Worm (Caenorhabditis elegans) whole organism, late embryonic: ENCODE measurements around the gene ptrg-1.

Experiments used
- C08G9.2 ChIP-seq: sonication (generic microtip); optimal IDR thresholded peaks from 2 replicates; lab custom pipeline; 2016; ENCODE audit warnings: mild to moderate bottlenecking, missing genetic modification characterization, moderate library complexity, missing compliant biosample characterization
- C38D4.7 ChIP-seq: fragments of 200-800 bp; sonication (Bioruptor generic); optimal IDR thresholded peaks from 2 replicates; lab custom pipeline; 2018; ENCODE audit warnings: mild to moderate bottlenecking, missing genetic modification characterization, moderate library complexity, missing compliant biosample characterization
- Y22D7AL.16 ChIP-seq: sonication (generic microtip); optimal IDR thresholded peaks from 2 replicates; lab custom pipeline; 2016; ENCODE audit warnings: missing genetic modification characterization, missing compliant biosample characterization
- ahr-1 ChIP-seq: sonication (generic microtip); optimal IDR thresholded peaks from 2 replicates; lab custom pipeline; 2016; ENCODE audit warnings: missing genetic modification characterization, missing compliant biosample characterization
- ceh-19 ChIP-seq: fragments of 200-800 bp; sonication (Bioruptor generic); optimal IDR thresholded peaks from 2 replicates; lab custom pipeline; 2018; ENCODE audit warnings: mild to moderate bottlenecking, missing genetic modification characterization, missing compliant biosample characterization
- ceh-2 ChIP-seq: sonication (generic microtip); optimal IDR thresholded peaks from 2 replicates; lab custom pipeline; 2016; ENCODE audit warnings: missing genotype, missing genetic modification characterization, missing compliant biosample characterization
- ceh-22 ChIP-seq: sonication (generic microtip); optimal IDR thresholded peaks from 2 replicates; lab custom pipeline; 2017; ENCODE audit warnings: missing biosample characterization, missing genetic modification characterization
- ceh-30 ChIP-seq: fragments of 150-350 bp; optimal IDR thresholded peaks from 2 replicates; lab custom pipeline; 2014; ENCODE audit warnings: missing biosample characterization, missing genetic modification characterization
- ceh-31 ChIP-seq: sonication (generic microtip); optimal IDR thresholded peaks from 2 replicates; lab custom pipeline; 2016; ENCODE audit warnings: missing genetic modification characterization, missing compliant biosample characterization
- ceh-34 ChIP-seq: sonication (generic microtip); optimal IDR thresholded peaks from 2 replicates; lab custom pipeline; 2016; ENCODE audit warnings: mild to moderate bottlenecking, missing genetic modification characterization, missing compliant biosample characterization
- ceh-45 ChIP-seq: fragments of 200-800 bp; sonication (Bioruptor generic); IDR thresholded peaks from 2 replicates; pipeline ENCODE4 v1.3.6; 2022; ENCODE audit warnings: missing genetic modification reagents, missing genetic modification characterization, missing compliant biosample characterization
- ceh-48 ChIP-seq: sonication (generic microtip); optimal IDR thresholded peaks from 2 replicates; lab custom pipeline; 2016; ENCODE audit warnings: missing genetic modification characterization, inconsistent platforms, missing compliant biosample characterization
- ceh-6 ChIP-seq: fragments of 200-800 bp; sonication (Bioruptor generic); optimal IDR thresholded peaks from 2 replicates; lab custom pipeline; 2018; ENCODE audit warnings: mild to moderate bottlenecking, missing genetic modification characterization, missing compliant biosample characterization
- che-1 ChIP-seq: sonication (generic microtip); optimal IDR thresholded peaks from 2 replicates; lab custom pipeline; 2016; ENCODE audit warnings: mild to moderate bottlenecking, missing genetic modification characterization, missing compliant biosample characterization
- dmd-4 ChIP-seq: sonication (generic microtip); optimal IDR thresholded peaks from 2 replicates; lab custom pipeline; 2016; ENCODE audit warnings: borderline replicate concordance, missing genetic modification characterization, missing compliant biosample characterization
- dve-1 ChIP-seq: sonication (generic microtip); optimal IDR thresholded peaks from 2 replicates; lab custom pipeline; 2017; ENCODE audit warnings: antibody characterized with exemption, mild to moderate bottlenecking, missing genetic modification characterization, missing compliant biosample characterization
- elt-2 ChIP-seq: sonication (generic microtip); optimal IDR thresholded peaks from 2 replicates; lab custom pipeline; 2016; ENCODE audit warnings: missing genetic modification reagents, missing genetic modification characterization, missing compliant biosample characterization
- elt-4 ChIP-seq: sonication (generic microtip); optimal IDR thresholded peaks from 2 replicates; lab custom pipeline; 2016; ENCODE audit warnings: missing genetic modification characterization, missing compliant biosample characterization
- eyg-1 ChIP-seq: sonication (generic microtip); optimal IDR thresholded peaks from 2 replicates; lab custom pipeline; 2016; ENCODE audit warnings: missing genotype, missing genetic modification characterization, missing compliant biosample characterization
- fkh-10 ChIP-seq: fragments of 150-350 bp; optimal IDR thresholded peaks from 2 replicates; lab custom pipeline; 2014; ENCODE audit warnings: missing biosample characterization, missing genetic modification reagents, missing genetic modification characterization
- fkh-6 ChIP-seq: sonication (generic microtip); optimal IDR thresholded peaks from 2 replicates; lab custom pipeline; 2016; ENCODE audit warnings: missing genetic modification characterization, missing compliant biosample characterization
- hlh-13 ChIP-seq: fragments of 200-800 bp; sonication (Bioruptor generic); optimal IDR thresholded peaks from 2 replicates; lab custom pipeline; 2018; ENCODE audit warnings: mild to moderate bottlenecking, missing genetic modification characterization, missing compliant biosample characterization
- hlh-6 ChIP-seq: sonication (generic microtip); optimal IDR thresholded peaks from 2 replicates; lab custom pipeline; 2016; ENCODE audit warnings: missing genotype, missing genetic modification characterization, missing compliant biosample characterization
- hlh-8 ChIP-seq: sonication (generic microtip); optimal IDR thresholded peaks from 2 replicates; lab custom pipeline; 2016; ENCODE audit warnings: missing genotype, missing genetic modification characterization, missing compliant biosample characterization
- lin-11 ChIP-seq: fragments of 200-800 bp; sonication (Bioruptor generic); optimal IDR thresholded peaks from 2 replicates; lab custom pipeline; 2018; ENCODE audit warnings: mild to moderate bottlenecking, missing genetic modification characterization, missing compliant biosample characterization
- madf-2 ChIP-seq: sonication (generic microtip); optimal IDR thresholded peaks from 2 replicates; lab custom pipeline; 2017; ENCODE audit warnings: missing genetic modification characterization, missing compliant biosample characterization
- nfya-1 ChIP-seq: sonication (generic microtip); optimal IDR thresholded peaks from 2 replicates; lab custom pipeline; 2017; ENCODE audit warnings: missing genetic modification characterization, mild to moderate bottlenecking, missing compliant biosample characterization, antibody characterized with exemption, moderate library complexity
- nhr-232 ChIP-seq: sonication (generic microtip); optimal IDR thresholded peaks from 2 replicates; lab custom pipeline; 2016; ENCODE audit warnings: missing genetic modification characterization, missing compliant biosample characterization
- pag-3 ChIP-seq: sonication (generic microtip); optimal IDR thresholded peaks from 2 replicates; lab custom pipeline; 2016; ENCODE audit warnings: missing compliant biosample characterization, missing genetic modification characterization, borderline replicate concordance
- pax-1 ChIP-seq: fragments of 150-350 bp; optimal IDR thresholded peaks from 2 replicates; lab custom pipeline; 2014; ENCODE audit warnings: missing biosample characterization, missing genetic modification characterization
- pha-2 ChIP-seq: sonication (generic microtip); optimal IDR thresholded peaks from 2 replicates; lab custom pipeline; 2017; ENCODE audit warnings: mild to moderate bottlenecking, missing genetic modification characterization, missing compliant biosample characterization
- pha-4 ChIP-seq: fragments of 150-350 bp; optimal IDR thresholded peaks from 2 replicates; lab custom pipeline; 2018; ENCODE audit warnings: missing biosample characterization, missing genetic modification reagents, missing genetic modification characterization
- pqm-1 ChIP-seq: sonication (generic microtip); optimal IDR thresholded peaks from 2 replicates; lab custom pipeline; 2016; ENCODE audit warnings: missing genetic modification characterization, missing compliant biosample characterization
- pros-1 ChIP-seq: fragments of 150-350 bp; optimal IDR thresholded peaks from 2 replicates; lab custom pipeline; 2014; ENCODE audit warnings: missing biosample characterization, missing genetic modification reagents, missing genetic modification characterization
- ref-2 ChIP-seq: sonication (generic microtip); optimal IDR thresholded peaks from 2 replicates; lab custom pipeline; 2016; ENCODE audit warnings: missing genetic modification characterization, missing compliant biosample characterization
- rnt-1 ChIP-seq: sonication (generic microtip); optimal IDR thresholded peaks from 2 replicates; lab custom pipeline; 2016; ENCODE audit warnings: missing genetic modification characterization, missing compliant biosample characterization
- sox-4 ChIP-seq: sonication (generic microtip); optimal IDR thresholded peaks from 2 replicates; lab custom pipeline; 2017; ENCODE audit warnings: mild to moderate bottlenecking, missing genetic modification characterization, inconsistent platforms, missing compliant biosample characterization
- syd-9 ChIP-seq: sonication (generic microtip); optimal IDR thresholded peaks from 2 replicates; lab custom pipeline; 2016; ENCODE audit warnings: mild to moderate bottlenecking, missing genetic modification characterization, moderate library complexity, missing compliant biosample characterization
- tbx-2 ChIP-seq: sonication (generic microtip); optimal IDR thresholded peaks from 2 replicates; lab custom pipeline; 2016; ENCODE audit warnings: missing genetic modification characterization, missing compliant biosample characterization
- ttx-3 ChIP-seq: sonication (generic microtip); optimal IDR thresholded peaks from 2 replicates; lab custom pipeline; 2016; ENCODE audit warnings: missing genetic modification reagents, missing genetic modification characterization, missing compliant biosample characterization
- unc-3 ChIP-seq, 2 experiments: fragments of 200-800 bp in 1 of 2; sonication (Bioruptor generic) in 1 of 2; sonication (generic microtip) in 1 of 2; conservative IDR thresholded peaks in 1 of 2; optimal IDR thresholded peaks in 1 of 2; 2 replicates each; pipeline versions ENCODE4 v1.3.6 to Lab custom; 2016 to 2022; ENCODE audit warnings: missing compliant biosample characterization in 2 of 2, missing genetic modification characterization in 2 of 2, missing genetic modification reagents in 1 of 2
- unc-42 ChIP-seq: sonication (generic microtip); optimal IDR thresholded peaks from 2 replicates; lab custom pipeline; 2016; ENCODE audit warnings: missing genotype, missing genetic modification characterization, missing compliant biosample characterization
- unc-55 ChIP-seq: sonication (generic microtip); optimal IDR thresholded peaks from 2 replicates; lab custom pipeline; 2017; ENCODE audit warnings: missing biosample characterization, missing genetic modification reagents, missing genetic modification characterization
- unc-86 ChIP-seq: sonication (generic microtip); optimal IDR thresholded peaks from 2 replicates; lab custom pipeline; 2016; ENCODE audit warnings: missing genetic modification characterization, missing compliant biosample characterization
- ztf-16 ChIP-seq: sonication (generic microtip); optimal IDR thresholded peaks from 2 replicates; lab custom pipeline; 2017; ENCODE audit warnings: missing genetic modification characterization, missing compliant biosample characterization

ptrg-1 gene

DNA sequence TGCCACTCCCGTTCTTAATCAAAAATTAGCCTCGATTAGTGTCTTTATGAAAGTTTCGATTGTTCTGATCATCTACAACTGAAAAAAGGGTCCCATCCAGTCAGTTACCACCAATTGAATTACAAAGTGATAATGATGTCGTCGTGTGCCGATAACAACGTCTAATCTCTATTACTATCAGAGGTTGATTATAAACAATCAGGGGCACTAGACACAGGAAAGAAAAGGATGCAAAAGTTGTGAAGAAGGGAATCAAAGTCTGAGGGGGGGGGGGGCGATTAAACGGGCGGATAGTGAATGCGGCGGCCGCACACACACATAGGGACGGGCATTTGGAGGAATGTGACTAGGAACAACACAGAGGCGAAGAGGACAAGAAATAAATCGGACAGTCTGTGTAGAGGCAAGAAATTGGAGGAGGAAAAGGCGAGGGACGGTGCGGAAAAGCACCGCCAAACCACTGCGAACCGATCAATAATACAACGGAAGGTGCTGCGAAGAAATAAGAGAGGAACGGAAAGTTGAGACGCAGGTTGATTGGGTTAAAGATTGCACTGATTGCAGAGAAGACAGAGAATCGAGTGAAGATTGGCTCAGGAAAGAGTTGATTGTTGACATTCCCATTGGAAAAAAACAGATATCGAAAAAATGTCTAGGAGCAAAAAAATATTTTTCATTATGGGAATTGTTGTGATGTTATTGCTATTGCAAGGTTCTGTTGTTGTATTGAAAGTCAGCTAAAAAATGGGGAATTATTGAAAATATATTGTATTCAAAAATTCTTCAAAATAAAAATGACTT is 19.1 kb downstream of the ptrg-1 start:
- TF ChIP-seq pha-2 = no peak
- no peak for TF ChIP-seq unc-86 (tag; lab: Kevin White, UChicago)
- no peak for TF ChIP-seq sox-4
- peak; percentile 50 for TF ChIP-seq C08G9.2 (tag; lab: Kevin White, UChicago)
- TF ChIP-seq pqm-1 (tag; lab: Kevin White, UChicago) = peak; percentile 25
- TF ChIP-seq pag-3 (tag; lab: Kevin White, UChicago) = no peak
- peak; percentile 92 for TF ChIP-seq elt-2 (tag; lab: Kevin White, UChicago)
- no peak for TF ChIP-seq ceh-22 (tag; lab: Kevin White, UChicago)
- no peak for TF ChIP-seq hlh-6 (tag; lab: Kevin White, UChicago)
- TF ChIP-seq tbx-2 (tag; lab: Kevin White, UChicago) = peak; percentile 47
- no peak for TF ChIP-seq ceh-6 (GFP tag; lab: Kevin White, UChicago)
- TF ChIP-seq fkh-6 (tag; lab: Kevin White, UChicago) = no peak
- TF ChIP-seq ref-2 (tag; lab: Kevin White, UChicago) = no peak
- no peak for TF ChIP-seq unc-42 (tag; lab: Kevin White, UChicago)
- TF ChIP-seq che-1 (tag; lab: Kevin White, UChicago) = peak; percentile 27
- no peak for TF ChIP-seq ztf-16
- TF ChIP-seq eyg-1 (tag; lab: Kevin White, UChicago) = no peak
- TF ChIP-seq pha-4 (tag; lab: Kevin White, UChicago) = no peak
- no peak for TF ChIP-seq ceh-30
- TF ChIP-seq pax-1 (tag; lab: Kevin White, UChicago) = no peak
- TF ChIP-seq Y22D7AL.16 (tag; lab: Kevin White, UChicago) = no peak
- TF ChIP-seq lin-11 = no peak
- peak; percentile 43 for TF ChIP-seq rnt-1 (tag; lab: Kevin White, UChicago)
- peak; percentile 9 for TF ChIP-seq syd-9 (tag; lab: Kevin White, UChicago)
- TF ChIP-seq unc-55 (GFP tag; lab: Kevin White, UChicago) = no peak
- TF ChIP-seq ceh-34 = no peak
- TF ChIP-seq dve-1 = no peak
- no peak for TF ChIP-seq hlh-8 (tag; lab: Kevin White, UChicago)
- TF ChIP-seq ceh-48 = no peak
- TF ChIP-seq C38D4.7 = no peak
- TF ChIP-seq dmd-4 = no peak
- no peak for TF ChIP-seq hlh-13 (GFP tag; lab: Kevin White, UChicago)
- no peak for TF ChIP-seq nhr-232 (tag; lab: Kevin White, UChicago)
- no peak for TF ChIP-seq fkh-10 (GFP tag; lab: Kevin White, UChicago)
- no peak for TF ChIP-seq ceh-45 (GFP tag; lab: Robert Waterston, UW)
- TF ChIP-seq madf-2 = no peak
- TF ChIP-seq nfya-1 (tag; lab: Kevin White, UChicago) = peak; percentile 39
- no peak for TF ChIP-seq elt-4 (tag; lab: Kevin White, UChicago)
- TF ChIP-seq unc-3 (GFP tag; conservative IDR thresholded peaks at IDR 0.05; lab: Robert Waterston, UW) = no peak
- TF ChIP-seq unc-3 (tag; optimal IDR thresholded peaks at IDR 0.05; lab: Kevin White, UChicago) = no peak
- no peak for TF ChIP-seq ttx-3 (tag; lab: Kevin White, UChicago)
- no peak for TF ChIP-seq ceh-19 (GFP tag; lab: Kevin White, UChicago)
- TF ChIP-seq pros-1 (tag; lab: Kevin White, UChicago) = no peak
- no peak for TF ChIP-seq ceh-2 (tag; lab: Kevin White, UChicago)
- no peak for TF ChIP-seq ahr-1 (tag; lab: Kevin White, UChicago)
- peak; percentile 1 for TF ChIP-seq ceh-31 (tag; lab: Kevin White, UChicago)
- TF ChIP-seq, all 69 proteins: peak for 9
